Worm (Caenorhabditis elegans): Measurements from ENCODE around the gene str-123.

str-123 gene

DNA sequence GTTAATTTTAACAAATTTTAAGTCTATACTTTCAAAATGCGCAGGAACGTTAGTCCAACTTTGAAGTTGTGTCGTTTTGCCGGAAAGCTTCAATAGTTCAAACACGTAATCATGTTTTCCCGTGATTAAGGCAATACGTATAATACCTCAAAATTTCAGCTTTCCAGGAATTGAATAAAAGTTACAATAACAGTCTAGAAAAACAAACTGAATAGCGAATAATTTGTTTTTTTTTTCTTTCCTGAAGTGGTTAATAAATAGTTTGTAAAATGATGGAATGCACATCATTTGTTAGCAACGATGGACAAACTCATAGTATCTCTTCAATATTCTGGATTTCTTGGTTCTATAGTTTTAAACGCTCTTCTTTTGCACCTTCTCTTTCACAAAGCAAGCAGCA is at the start of gene str-123:
str-123 (plus strand) TSS at position 301 of the 400 bp plus-strand sequence.
- no peak for TF ChIP-seq dao-5 (tag; optimal IDR thresholded peaks at IDR 0.05)
- no peak for TF ChIP-seq W03F9.2 (tag; optimal IDR thresholded peaks at IDR 0.05)
- TF ChIP-seq him-1 (tag; optimal IDR thresholded peaks at IDR 0.05): no peak

DNA sequence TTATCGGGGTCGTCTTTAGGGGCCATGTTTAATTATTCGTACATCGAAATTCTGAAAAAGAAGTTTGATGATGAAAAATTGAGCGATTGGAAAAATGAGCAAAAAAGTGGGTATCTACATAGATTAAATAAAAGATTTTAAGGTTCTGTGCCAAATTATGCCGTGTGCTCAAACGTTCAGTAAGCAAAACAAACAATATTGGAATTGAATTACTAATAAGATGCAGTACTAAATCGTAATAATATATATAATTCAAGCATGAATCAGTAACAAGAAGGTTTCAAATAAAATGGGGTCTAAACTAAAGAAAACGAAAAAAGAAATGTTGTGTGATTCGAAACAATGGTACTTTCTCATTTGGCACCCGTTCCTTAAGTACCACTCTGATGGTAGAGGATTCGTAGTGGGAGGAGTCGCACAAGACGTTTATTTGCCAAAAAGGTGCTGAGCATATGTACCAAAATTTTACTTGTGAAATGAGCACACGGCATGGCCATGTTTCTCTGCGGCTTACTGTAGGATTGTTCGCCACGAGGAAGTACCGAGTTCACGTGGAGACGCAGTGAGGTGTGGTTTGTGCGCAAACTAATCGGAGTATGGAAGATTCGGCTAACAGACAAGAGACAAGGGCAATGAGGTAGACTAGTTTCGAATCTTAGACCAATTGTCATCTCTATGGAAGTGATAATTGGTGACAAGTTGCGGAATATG is 40.5 kb upstream of the str-123 start, which contains the start of gene pgp-14:
pgp-14 (minus strand) TSS at position 51 of the 711 bp plus-strand sequence.
- no peak for TF ChIP-seq dao-5 (tag; optimal IDR thresholded peaks at IDR 0.05)
- TF ChIP-seq W03F9.2 (tag; optimal IDR thresholded peaks at IDR 0.05): no peak
- no peak for TF ChIP-seq him-1 (tag; optimal IDR thresholded peaks at IDR 0.05)

DNA sequence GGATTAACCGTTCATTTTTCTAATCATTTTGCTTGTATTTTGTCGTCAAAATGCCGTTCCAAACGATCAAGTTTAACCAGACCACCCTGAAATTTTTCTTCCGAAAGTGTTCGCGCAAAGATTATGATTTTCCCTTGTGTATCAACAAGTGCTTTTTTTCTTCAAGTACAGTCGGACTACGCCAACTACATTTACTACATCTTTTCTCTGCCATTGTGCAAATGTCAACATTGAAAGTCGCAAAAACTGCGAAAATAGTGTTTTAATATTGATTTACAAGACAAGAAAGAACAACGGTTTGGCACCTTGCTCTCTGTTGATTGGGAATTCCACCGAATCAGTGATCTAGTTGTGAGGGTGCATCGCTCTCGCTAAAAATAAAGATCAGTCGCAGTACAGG is 39.3 kb upstream of the str-123 start:
- TF ChIP-seq him-1 (tag; optimal IDR thresholded peaks at IDR 0.05) (no peak), W03F9.2 (tag; optimal IDR thresholded peaks at IDR 0.05) (no peak), dao-5 (tag; optimal IDR thresholded peaks at IDR 0.05) (no peak)

DNA sequence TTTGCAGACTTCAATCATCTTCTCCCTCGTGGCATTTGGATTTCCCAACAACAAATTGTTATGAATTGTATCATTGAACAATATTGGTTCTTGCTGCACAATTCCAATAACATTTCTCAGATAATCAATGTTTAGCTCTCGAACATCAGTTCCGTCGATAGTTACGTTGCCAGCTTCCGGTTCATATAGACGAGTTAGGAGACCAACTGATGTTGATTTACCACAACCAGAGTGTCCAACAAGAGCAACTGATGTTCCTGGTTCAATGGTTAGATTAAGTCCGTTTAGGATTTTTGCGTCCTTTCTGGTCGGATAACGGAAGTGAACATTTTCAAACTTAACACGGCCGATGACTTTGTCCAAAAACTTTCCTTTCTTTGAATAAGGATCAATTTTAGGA is 36.1 kb upstream of the str-123 start:
- TF ChIP-seq dao-5 (tag; optimal IDR thresholded peaks at IDR 0.05): no peak
- no peak for TF ChIP-seq him-1 (tag; optimal IDR thresholded peaks at IDR 0.05)
- TF ChIP-seq W03F9.2 (tag; optimal IDR thresholded peaks at IDR 0.05): no peak

DNA sequence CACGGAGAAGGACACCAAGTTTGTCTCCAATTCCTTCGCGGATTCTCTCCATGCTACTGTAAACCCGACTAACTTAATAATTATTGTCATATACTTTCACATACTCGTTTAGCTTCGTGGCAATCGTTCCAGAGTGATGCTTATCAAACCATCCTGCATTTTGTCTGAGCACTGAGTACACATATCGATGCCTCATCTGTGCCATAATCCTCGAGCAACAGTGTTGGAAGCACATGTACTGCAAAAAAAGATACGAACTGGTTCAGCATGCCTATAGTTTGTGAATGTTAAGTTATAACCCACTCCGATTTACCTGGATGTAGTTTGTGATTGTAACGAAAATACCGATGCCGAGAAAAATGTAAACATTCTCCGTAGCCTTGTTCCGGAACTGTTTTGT is 35.1 kb upstream of the str-123 start:
- no peak for TF ChIP-seq him-1 (tag; optimal IDR thresholded peaks at IDR 0.05)
- no peak for TF ChIP-seq dao-5 (tag; optimal IDR thresholded peaks at IDR 0.05)
- no peak for TF ChIP-seq W03F9.2 (tag; optimal IDR thresholded peaks at IDR 0.05)

DNA sequence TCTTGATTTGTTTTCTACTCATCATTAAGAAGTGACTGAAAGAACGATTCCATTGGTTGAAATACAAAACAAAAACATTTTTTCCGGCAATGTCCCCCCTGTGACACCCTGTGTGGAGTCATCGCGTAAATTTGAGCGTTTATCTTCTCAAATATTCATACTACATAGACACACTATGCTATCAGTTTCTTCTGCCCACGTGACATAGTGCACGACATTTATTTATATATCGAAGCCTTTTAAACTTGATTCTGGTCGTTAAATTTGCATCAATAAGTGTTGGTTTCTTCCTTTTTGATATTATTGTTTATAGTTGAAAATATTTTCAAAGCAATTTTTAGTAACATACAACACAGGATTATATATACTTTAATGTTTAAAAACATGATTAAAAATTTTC is 31.1 kb upstream of the str-123 start:
- no peak for TF ChIP-seq him-1 (tag; optimal IDR thresholded peaks at IDR 0.05)
- no peak for TF ChIP-seq dao-5 (tag; optimal IDR thresholded peaks at IDR 0.05)
- no peak for TF ChIP-seq W03F9.2 (tag; optimal IDR thresholded peaks at IDR 0.05)

DNA sequence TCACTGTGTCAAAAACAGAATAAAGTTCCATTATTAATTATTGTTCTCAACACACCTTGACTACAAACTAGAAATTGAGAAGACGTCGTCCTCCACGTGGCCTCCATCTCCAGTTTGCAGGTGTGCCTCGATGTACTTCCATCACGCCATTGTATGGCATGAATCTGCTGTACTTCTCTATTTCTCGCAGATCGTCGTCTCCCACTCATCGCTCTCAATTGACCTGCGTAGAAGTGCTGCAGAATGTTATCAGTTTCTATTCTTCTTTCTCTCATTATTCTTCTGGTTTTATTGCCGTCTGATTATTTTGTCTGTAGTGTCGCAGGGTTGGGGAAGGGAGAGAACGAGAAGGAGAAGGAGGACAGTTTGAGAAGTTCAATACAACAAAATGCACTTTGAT is 30.5 kb upstream of the str-123 start:
- TF ChIP-seq dao-5 (tag; optimal IDR thresholded peaks at IDR 0.05): no peak
- TF ChIP-seq him-1 (tag; optimal IDR thresholded peaks at IDR 0.05): no peak
- no peak for TF ChIP-seq W03F9.2 (tag; optimal IDR thresholded peaks at IDR 0.05)

DNA sequence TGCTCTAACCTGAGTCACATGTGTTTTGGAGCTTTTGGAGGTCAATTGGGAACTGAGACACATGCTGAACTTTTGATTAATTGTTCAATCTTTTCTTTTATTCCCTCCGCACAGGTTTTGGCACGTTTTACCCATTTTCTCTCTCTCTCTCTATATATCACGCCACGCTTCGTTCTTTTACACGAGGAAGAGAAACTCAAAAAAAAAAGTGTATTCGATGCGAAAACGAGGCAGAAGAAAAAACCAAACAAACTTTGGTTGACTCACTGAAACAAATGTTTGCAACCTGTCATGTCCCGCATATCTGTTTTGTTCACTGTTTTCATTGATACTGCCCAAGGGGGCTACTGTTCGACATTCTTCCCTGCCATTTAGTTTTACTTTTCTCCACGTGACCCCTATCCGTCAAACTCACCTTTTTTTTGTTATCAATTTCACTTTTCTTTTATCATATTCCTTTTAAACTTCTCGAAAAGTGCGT is 28.8 kb upstream of the str-123 start:
- TF ChIP-seq W03F9.2 (tag; optimal IDR thresholded peaks at IDR 0.05) (no peak), dao-5 (tag; optimal IDR thresholded peaks at IDR 0.05) (no peak), him-1 (tag; optimal IDR thresholded peaks at IDR 0.05) (no peak)

DNA sequence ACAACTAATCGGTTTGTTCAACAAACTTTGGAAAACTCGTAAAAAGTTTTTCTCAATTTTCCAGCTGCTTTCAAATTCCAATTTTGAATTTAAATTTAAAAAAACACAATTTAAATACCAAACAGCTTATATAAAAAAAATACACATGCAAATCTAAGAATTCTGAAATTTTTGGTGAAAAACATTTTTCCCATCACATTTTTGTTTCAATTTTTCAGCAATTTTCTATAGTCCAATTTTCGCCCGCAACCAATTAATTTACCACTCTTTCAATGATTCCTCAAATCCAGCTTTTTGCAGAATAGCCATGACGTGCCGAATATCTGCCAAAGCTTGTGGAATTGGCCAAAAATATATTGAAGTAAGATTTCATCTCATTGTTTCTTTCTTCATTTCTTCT is 28.4 kb upstream of the str-123 start, which contains the start of gene cept-1:
cept-1 (plus strand) TSS at position 301 of the 400 bp plus-strand sequence.
- TF ChIP-seq him-1 (tag; optimal IDR thresholded peaks at IDR 0.05) (no peak), W03F9.2 (tag; optimal IDR thresholded peaks at IDR 0.05) (no peak), dao-5 (tag; optimal IDR thresholded peaks at IDR 0.05) (no peak)

DNA sequence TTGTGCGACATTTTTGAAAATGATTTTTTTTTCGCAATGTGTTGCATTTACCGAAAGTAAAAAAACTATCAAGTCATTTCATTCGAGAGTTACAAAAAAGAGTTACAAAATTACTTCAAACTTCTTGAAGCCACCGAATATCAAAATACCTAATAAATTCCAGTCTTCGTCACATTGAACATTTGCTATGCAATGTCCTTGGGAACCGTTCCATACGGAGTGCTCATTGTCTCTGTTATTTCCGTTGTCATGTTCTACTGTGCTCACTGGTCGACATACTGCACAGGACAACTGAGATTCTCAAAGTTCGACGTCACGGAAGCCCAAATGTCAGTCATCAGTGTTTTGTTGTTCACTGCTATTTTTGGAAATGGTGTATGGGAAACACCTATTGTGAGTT is 26.1 kb upstream of the str-123 start:
- no peak for TF ChIP-seq him-1 (tag; optimal IDR thresholded peaks at IDR 0.05)
- no peak for TF ChIP-seq W03F9.2 (tag; optimal IDR thresholded peaks at IDR 0.05)
- TF ChIP-seq dao-5 (tag; optimal IDR thresholded peaks at IDR 0.05): no peak

DNA sequence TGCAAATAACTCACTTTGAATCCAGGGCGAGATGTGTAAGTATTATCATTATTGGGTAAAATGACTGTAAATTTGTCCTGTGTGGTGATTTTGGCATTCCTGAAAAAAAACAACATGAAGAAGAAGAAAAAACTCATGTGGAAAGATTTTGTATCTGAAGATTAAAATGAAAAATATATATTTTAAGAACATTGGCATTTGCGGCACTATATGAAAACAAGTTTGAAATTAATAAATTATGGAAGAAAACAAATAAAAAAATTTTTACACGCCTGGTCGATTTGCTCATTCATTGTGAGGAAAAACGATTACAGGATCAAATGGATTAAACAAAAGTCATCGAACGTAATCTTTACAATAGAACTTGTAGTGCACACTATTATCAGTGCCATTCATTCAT is 20.4 kb upstream of the str-123 start, which contains the start of gene ilc-17.1:
ilc-17.1 (minus strand) TSS at position 101 of the 400 bp plus-strand sequence.
- TF ChIP-seq him-1 (tag; optimal IDR thresholded peaks at IDR 0.05) (no peak), W03F9.2 (tag; optimal IDR thresholded peaks at IDR 0.05) (no peak), dao-5 (tag; optimal IDR thresholded peaks at IDR 0.05) (no peak)

DNA sequence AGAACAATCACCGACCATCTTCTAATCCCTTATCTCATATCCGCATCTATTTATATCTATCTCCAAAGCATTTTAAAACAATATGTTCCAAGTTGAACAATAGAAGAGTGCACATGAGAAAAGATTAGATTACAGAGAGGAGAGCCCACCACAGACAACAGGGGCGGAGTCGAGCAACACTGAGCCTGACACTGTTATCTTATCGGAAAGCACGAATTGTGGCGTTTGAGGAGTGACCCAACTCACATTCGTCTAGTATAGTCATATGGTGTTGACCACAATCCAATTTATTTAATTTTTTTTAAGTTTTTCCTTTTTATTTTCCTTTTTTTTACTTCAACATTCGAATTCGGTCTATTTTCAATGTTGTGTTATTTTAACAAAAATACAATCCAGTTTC is 9.5 kb upstream of the str-123 start:
- TF ChIP-seq W03F9.2 (tag; optimal IDR thresholded peaks at IDR 0.05) (no peak), dao-5 (tag; optimal IDR thresholded peaks at IDR 0.05) (no peak), him-1 (tag; optimal IDR thresholded peaks at IDR 0.05) (no peak)

DNA sequence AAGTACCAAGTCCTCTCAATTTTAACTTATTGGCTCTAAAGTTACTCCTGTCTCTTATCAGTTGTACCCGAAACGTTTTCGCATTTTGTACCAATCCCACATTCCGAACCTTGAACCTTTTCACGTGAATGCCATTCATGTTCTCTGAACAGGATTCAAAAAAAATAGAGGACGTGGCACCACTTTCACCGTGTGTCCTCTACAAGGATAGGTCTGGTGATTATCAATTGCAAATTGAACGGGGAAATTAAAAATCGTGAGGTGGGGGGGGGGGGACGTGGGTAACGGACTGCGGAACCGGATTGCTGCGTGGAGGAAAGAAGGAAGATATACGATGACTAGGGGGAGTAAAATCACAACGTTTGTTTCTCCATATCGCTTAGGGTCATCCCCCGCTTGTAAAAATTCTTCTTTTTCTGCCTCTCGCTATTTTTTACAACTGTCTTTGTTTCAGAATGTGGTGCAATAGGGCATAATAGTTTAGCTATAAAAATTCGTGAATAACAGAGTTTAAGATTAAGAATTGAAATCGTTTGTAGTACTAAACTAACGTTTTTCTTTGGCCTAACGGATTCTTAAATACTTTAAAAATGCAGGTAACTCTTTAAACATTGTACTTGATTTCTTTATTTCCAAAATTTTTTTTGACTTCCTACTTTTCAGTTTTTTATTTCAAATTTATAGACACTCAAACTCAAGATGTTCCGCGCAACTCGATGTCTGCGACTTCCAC is 8.3 kb upstream of the str-123 start, which contains the start of gene alh-13:
alh-13 (plus strand) TSS at position 683 of the 733 bp plus-strand sequence.
- TF ChIP-seq dao-5 (tag; optimal IDR thresholded peaks at IDR 0.05) (no peak), W03F9.2 (tag; optimal IDR thresholded peaks at IDR 0.05) (no peak), him-1 (tag; optimal IDR thresholded peaks at IDR 0.05) (no peak)

DNA sequence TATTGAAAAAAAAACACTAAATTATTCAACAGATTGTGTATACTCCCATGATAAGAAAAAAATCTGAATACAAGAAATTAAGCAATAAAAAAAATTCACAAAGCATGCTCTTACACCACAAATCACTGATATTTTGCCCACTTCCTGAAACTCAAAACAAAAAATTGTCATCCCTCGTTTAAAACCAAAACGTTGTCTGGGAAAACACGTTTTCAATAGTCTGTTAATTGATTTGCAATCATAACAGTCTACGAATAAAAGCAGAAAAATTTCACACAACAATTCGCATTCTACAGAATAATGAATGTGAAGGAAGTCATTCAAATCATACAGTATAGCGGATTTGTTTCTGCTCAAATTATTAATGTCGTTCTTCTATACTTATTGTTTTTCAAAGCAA is 2.5 kb upstream of the str-123 start, which contains the start of gene str-124:
str-124 (plus strand) TSS at position 301 of the 400 bp plus-strand sequence.
- TF ChIP-seq W03F9.2 (tag; optimal IDR thresholded peaks at IDR 0.05) (no peak), him-1 (tag; optimal IDR thresholded peaks at IDR 0.05) (no peak), dao-5 (tag; optimal IDR thresholded peaks at IDR 0.05) (no peak)
